Worm (Caenorhabditis elegans) whole organism, midembryonic: ENCODE data around the gene C07H4.1.

ENCODE experiments used
- T22C8.4 ChIP-seq: fragments of 200-800 bp; sonication (Bioruptor generic); IDR thresholded peaks from 2 replicates; pipeline ENCODE4 v1.3.6; 2022; ENCODE audit warnings: missing genetic modification characterization, missing compliant biosample characterization
- cog-1 ChIP-seq: sonication (generic microtip); optimal IDR thresholded peaks from 2 replicates; lab custom pipeline; 2016; ENCODE audit warnings: missing genetic modification characterization, missing compliant biosample characterization
- flt-1 ChIP-seq: fragments of 200-800 bp; sonication (Bioruptor generic); IDR thresholded peaks from 2 replicates; pipeline ENCODE4 v1.3.6; 2022; ENCODE audit warnings: missing genetic modification characterization, missing compliant biosample characterization
- med-1 ChIP-seq: sonication (generic microtip); optimal IDR thresholded peaks from 2 replicates; lab custom pipeline; 2017; ENCODE audit warnings: missing genetic modification characterization, mild to moderate bottlenecking, missing compliant biosample characterization, antibody characterized with exemption, missing genetic modification reagents; ENCODE audit not compliant: insufficient read depth
- ref-1 ChIP-seq: fragments of 200-800 bp; sonication (Bioruptor generic); conservative IDR thresholded peaks from 2 replicates; pipeline ENCODE4 v1.3.6; 2022; ENCODE audit warnings: missing genetic modification reagents, missing genetic modification characterization, missing compliant biosample characterization
- tab-1 ChIP-seq: fragments of 200-800 bp; sonication (Bioruptor generic); IDR thresholded peaks from 2 replicates; pipeline ENCODE4 v1.3.6; 2022; ENCODE audit warnings: missing genetic modification characterization, missing compliant biosample characterization
- ztf-23 ChIP-seq: fragments of 200-800 bp; sonication (Bioruptor generic); IDR thresholded peaks from 2 replicates; pipeline ENCODE4 v1.3.6; 2022; ENCODE audit warnings: missing genetic modification reagents, missing genetic modification characterization, missing compliant biosample characterization
- ztf-29 ChIP-seq: fragments of 200-800 bp; sonication (Bioruptor generic); IDR thresholded peaks from 2 replicates; pipeline ENCODE4 v1.3.6; 2022; ENCODE audit warnings: missing genetic modification reagents, missing genetic modification characterization, missing compliant biosample characterization

DNA sequence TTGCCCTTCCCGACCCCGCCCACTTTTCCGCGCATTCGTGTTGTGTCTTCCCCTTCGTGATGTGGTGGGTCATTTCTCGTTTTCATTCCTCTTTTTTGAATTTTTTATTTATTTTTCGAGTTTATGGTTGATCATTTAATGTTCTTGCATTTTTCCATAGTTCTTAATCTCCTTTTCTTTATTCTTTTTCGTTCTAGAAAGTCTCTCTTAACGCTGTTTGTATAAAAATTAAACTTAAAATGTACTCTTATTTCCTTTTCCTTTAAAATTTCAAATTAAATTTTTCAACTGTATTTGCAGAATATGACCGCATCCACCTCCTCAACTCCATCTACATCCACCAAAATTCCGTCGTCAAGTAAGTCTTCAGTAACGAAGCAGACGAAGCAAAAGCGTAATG is 7.2 kb downstream of the C07H4.1 start, which contains the start of gene hlh-3:
- no peak for TF ChIP-seq cog-1 (tag; lab: Kevin White, UChicago)
- no peak for TF ChIP-seq ztf-23 (GFP tag; lab: Robert Waterston, UW)
- no peak for TF ChIP-seq T22C8.4
- TF ChIP-seq ztf-29 (GFP tag; lab: Robert Waterston, UW) = no peak
- no peak for TF ChIP-seq med-1 (GFP tag; lab: Kevin White, UChicago)
- no peak for TF ChIP-seq flt-1 (GFP tag; lab: Robert Waterston, UW)
- no peak for TF ChIP-seq ref-1 (GFP tag; lab: Robert Waterston, UW)
- TF ChIP-seq tab-1 (GFP tag; lab: Robert Waterston, UW) = no peak
